Worm (Caenorhabditis elegans) whole organism, L4 larva: ENCODE results near the gene K05F1.6.
A peak's percentile ranks its signal among the peaks of the same experiment; 100 is the strongest.

Experiments
- F10B5.3 ChIP-seq: sonication (generic microtip); optimal IDR thresholded peaks from 2 replicates; lab custom pipeline; 2016; ENCODE audit warnings: mild to moderate bottlenecking, missing genetic modification characterization, missing compliant biosample characterization
- F26F4.8 ChIP-seq: fragments of 200-800 bp; sonication (Bioruptor generic); conservative IDR thresholded peaks from 2 replicates; pipeline ENCODE4 v1.3.6; 2022; ENCODE audit warnings: missing genetic modification characterization, missing compliant biosample characterization
- Y105C5A.15 ChIP-seq: fragments of 200-800 bp; sonication (Bioruptor generic); IDR thresholded peaks from 2 replicates; pipeline ENCODE4 v1.3.6; 2022; ENCODE audit warnings: missing genetic modification characterization, missing compliant biosample characterization
- Y5F2A.4 ChIP-seq: fragments of 200-800 bp; sonication (Bioruptor generic); optimal IDR thresholded peaks from 2 replicates; lab custom pipeline; 2018; ENCODE audit warnings: mild to moderate bottlenecking, missing genetic modification characterization, missing compliant biosample characterization
- aha-1 ChIP-seq: fragments of 150-350 bp; peaks from one replicate; lab custom pipeline; 2014; ENCODE audit warnings: missing biosample characterization, missing genetic modification characterization
- ceh-28 ChIP-seq: fragments of 150-350 bp; optimal IDR thresholded peaks from 2 replicates; lab custom pipeline; 2014; ENCODE audit warnings: missing biosample characterization, missing genetic modification reagents, missing genetic modification characterization
- ceh-82 ChIP-seq: sonication (generic microtip); optimal IDR thresholded peaks from 2 replicates; lab custom pipeline; 2017; ENCODE audit warnings: missing biosample characterization, missing genetic modification characterization
- ces-1 ChIP-seq: fragments of 150-350 bp; sonication (generic microtip); optimal IDR thresholded peaks from 4 replicates; lab custom pipeline; 2014; ENCODE audit warnings: missing biosample characterization, missing genetic modification reagents, missing genetic modification characterization
- daf-12 ChIP-seq: fragments of 150-350 bp; optimal IDR thresholded peaks from 2 replicates; lab custom pipeline; 2014; ENCODE audit warnings: missing biosample characterization, missing genetic modification reagents, missing genetic modification characterization
- daf-16 ChIP-seq, 3 experiments: sonication (generic microtip); optimal IDR thresholded peaks; 2 replicates each; lab custom pipeline; 2016 to 2017; ENCODE audit warnings: missing genetic modification characterization in 3 of 3, missing genetic modification reagents in 3 of 3, mild to moderate bottlenecking in 2 of 3, missing compliant biosample characterization in 2 of 3, missing biosample characterization in 1 of 3, moderate library complexity in 1 of 3
- daf-19 ChIP-seq: fragments of 200-800 bp; sonication (Bioruptor generic); conservative IDR thresholded peaks from 2 replicates; pipeline ENCODE4 v1.3.6; 2022; ENCODE audit warnings: missing genetic modification characterization, missing compliant biosample characterization
- dmd-6 ChIP-seq: fragments of 200-800 bp; sonication (Bioruptor generic); IDR thresholded peaks from 2 replicates; pipeline ENCODE4 v1.3.6; 2022; ENCODE audit warnings: missing genetic modification reagents, missing genetic modification characterization, missing compliant biosample characterization
- dmd-9 ChIP-seq: fragments of 200-800 bp; sonication (Bioruptor generic); IDR thresholded peaks from 2 replicates; pipeline ENCODE4 v1.3.6; 2022; ENCODE audit warnings: missing genetic modification reagents, missing genetic modification characterization, missing compliant biosample characterization
- dve-1 ChIP-seq: sonication (generic microtip); optimal IDR thresholded peaks from 2 replicates; lab custom pipeline; 2017; ENCODE audit warnings: antibody characterized with exemption, mild to moderate bottlenecking, missing genetic modification characterization, missing compliant biosample characterization; ENCODE audit not compliant: insufficient read depth
- fos-1 ChIP-seq: fragments of 150-350 bp; optimal IDR thresholded peaks from 2 replicates; lab custom pipeline; 2014; ENCODE audit warnings: missing biosample characterization, missing genetic modification characterization
- gei-8 ChIP-seq: fragments of 200-800 bp; sonication (Bioruptor generic); optimal IDR thresholded peaks from 2 replicates; lab custom pipeline; 2018; ENCODE audit warnings: mild to moderate bottlenecking, missing genetic modification characterization, missing compliant biosample characterization
- hlh-11 ChIP-seq: fragments of 200-800 bp; sonication (Bioruptor generic); optimal IDR thresholded peaks from 2 replicates; lab custom pipeline; 2018; ENCODE audit warnings: mild to moderate bottlenecking, missing genetic modification characterization, missing compliant biosample characterization
- lin-15B ChIP-seq: fragments of 150-350 bp; sonication (generic microtip); optimal IDR thresholded peaks from 3 replicates; lab custom pipeline; 2014; ENCODE audit warnings: missing biosample characterization, missing genetic modification characterization
- lin-38 ChIP-seq: fragments of 200-800 bp; sonication (Bioruptor generic); IDR thresholded peaks from 2 replicates; pipeline ENCODE4 v1.3.6; 2022; ENCODE audit warnings: missing genetic modification reagents, missing genetic modification characterization, missing compliant biosample characterization
- mdt-29 ChIP-seq: fragments of 200-800 bp; sonication (Bioruptor generic); IDR thresholded peaks from 2 replicates; pipeline ENCODE4 v1.3.6; 2022; ENCODE audit warnings: missing genetic modification reagents, missing genetic modification characterization, missing compliant biosample characterization
- mep-1 ChIP-seq: fragments of 150-350 bp; sonication (generic microtip); optimal IDR thresholded peaks from 3 replicates; lab custom pipeline; 2014; ENCODE audit warnings: missing biosample characterization, missing genetic modification characterization
- mes-2 ChIP-seq: sonication (generic microtip); optimal IDR thresholded peaks from 2 replicates; lab custom pipeline; 2016; ENCODE audit warnings: missing genotype, mild to moderate bottlenecking, missing genetic modification characterization, missing compliant biosample characterization; ENCODE audit not compliant: poor library complexity, severe bottlenecking
- mxl-2 ChIP-seq: fragments of 200-800 bp; sonication (Bioruptor generic); conservative IDR thresholded peaks from 2 replicates; pipeline ENCODE4 v1.3.6; 2022; ENCODE audit warnings: missing genetic modification reagents, missing genetic modification characterization, missing compliant biosample characterization
- mxl-3 ChIP-seq: fragments of 200-800 bp; sonication (Bioruptor generic); optimal IDR thresholded peaks from 2 replicates; lab custom pipeline; 2018; ENCODE audit warnings: mild to moderate bottlenecking, missing genetic modification characterization, missing compliant biosample characterization
- nhr-10 ChIP-seq: fragments of 150-350 bp; optimal IDR thresholded peaks from 2 replicates; lab custom pipeline; 2014; ENCODE audit warnings: missing biosample characterization, missing genetic modification characterization
- nhr-237 ChIP-seq: sonication (generic microtip); optimal IDR thresholded peaks from 2 replicates; lab custom pipeline; 2017; ENCODE audit warnings: missing biosample characterization, missing genetic modification characterization
- nhr-25 ChIP-seq: sonication (generic microtip); optimal IDR thresholded peaks from 2 replicates; lab custom pipeline; 2017; ENCODE audit warnings: missing genetic modification characterization, mild to moderate bottlenecking, missing compliant biosample characterization, antibody characterized with exemption, moderate library complexity, borderline replicate concordance; ENCODE audit not compliant: insufficient read depth
- nhr-28 ChIP-seq: fragments of 150-350 bp; optimal IDR thresholded peaks from 2 replicates; lab custom pipeline; 2014; ENCODE audit warnings: missing biosample characterization, missing genetic modification characterization
- nhr-6 ChIP-seq: fragments of 150-350 bp; optimal IDR thresholded peaks from 2 replicates; lab custom pipeline; 2014; ENCODE audit warnings: missing biosample characterization, missing genetic modification characterization
- pqm-1 ChIP-seq: sonication (generic microtip); optimal IDR thresholded peaks from 2 replicates; lab custom pipeline; 2017; ENCODE audit warnings: missing biosample characterization, missing genetic modification characterization
- rbr-2 ChIP-seq: sonication (generic microtip); optimal IDR thresholded peaks from 2 replicates; lab custom pipeline; 2016; ENCODE audit warnings: missing genotype, missing genetic modification characterization, missing compliant biosample characterization
- saeg-2 ChIP-seq: fragments of 200-800 bp; sonication (Bioruptor generic); IDR thresholded peaks from 2 replicates; pipeline ENCODE4 v1.3.6; 2022; ENCODE audit warnings: missing genetic modification reagents, missing genetic modification characterization, missing compliant biosample characterization
- skn-1 ChIP-seq: fragments of 150-350 bp; optimal IDR thresholded peaks from 2 replicates; lab custom pipeline; 2014; ENCODE audit warnings: missing biosample characterization, missing genetic modification characterization
- snpc-1.2 ChIP-seq: fragments of 200-800 bp; sonication (Bioruptor generic); IDR thresholded peaks from 2 replicates; pipeline ENCODE4 v1.3.6; 2022; ENCODE audit warnings: missing genetic modification reagents, missing genetic modification characterization, missing compliant biosample characterization
- snpc-4 ChIP-seq: fragments of 150-350 bp; optimal IDR thresholded peaks from 2 replicates; lab custom pipeline; 2014; ENCODE audit warnings: missing biosample characterization, missing genetic modification characterization
- spr-1 ChIP-seq: sonication (generic microtip); optimal IDR thresholded peaks from 2 replicates; lab custom pipeline; 2016; ENCODE audit warnings: mild to moderate bottlenecking, missing genetic modification characterization, missing compliant biosample characterization
- tra-1 ChIP-seq: fragments of 200-800 bp; sonication (Bioruptor generic); IDR thresholded peaks from 2 replicates; pipeline ENCODE4 v1.3.6; 2022; ENCODE audit warnings: missing genetic modification reagents, missing genetic modification characterization, missing compliant biosample characterization
- unc-130 ChIP-seq: sonication (generic microtip); optimal IDR thresholded peaks from 2 replicates; lab custom pipeline; 2016; ENCODE audit warnings: missing genetic modification reagents, missing genetic modification characterization, missing compliant biosample characterization
- unc-39 ChIP-seq: sonication (generic microtip); optimal IDR thresholded peaks from 2 replicates; lab custom pipeline; 2017; ENCODE audit warnings: missing biosample characterization, missing genetic modification characterization
- unc-62 ChIP-seq, 3 experiments: fragments of 150-350 bp in 1 of 3; sonication (generic microtip); optimal IDR thresholded peaks in 2 of 3; peaks in 1 of 3; 1 replicate in 1 of 3; 2 replicates in 2 of 3; lab custom pipeline; 2014 to 2017; ENCODE audit warnings: missing biosample characterization in 3 of 3, missing genetic modification characterization in 3 of 3, missing genetic modification reagents in 3 of 3, missing genotype in 1 of 3
- zag-1 ChIP-seq: fragments of 150-350 bp; optimal IDR thresholded peaks from 2 replicates; lab custom pipeline; 2014; ENCODE audit warnings: missing biosample characterization, missing genetic modification characterization
- ztf-11 ChIP-seq: fragments of 150-350 bp; optimal IDR thresholded peaks from 2 replicates; lab custom pipeline; 2014; ENCODE audit warnings: missing biosample characterization, missing genetic modification characterization

The K05F1.6 gene

DNA sequence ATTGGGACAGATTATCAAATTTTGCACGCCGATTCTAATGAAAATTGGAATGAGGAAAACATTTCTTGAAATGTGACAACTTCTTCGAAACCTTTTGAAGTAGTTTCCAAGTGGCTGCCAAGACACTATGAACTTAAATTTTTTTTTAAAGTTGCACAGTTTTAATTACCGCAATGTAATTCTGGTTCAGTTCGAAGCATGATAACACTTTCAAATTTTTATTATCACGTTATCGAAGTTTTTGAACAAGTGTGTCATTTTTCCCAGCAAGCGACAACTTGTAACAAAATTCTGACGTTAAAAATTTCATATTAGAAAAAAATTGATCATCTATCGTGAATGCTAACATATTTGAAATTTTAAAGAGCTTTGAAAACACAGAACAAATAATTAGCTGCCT is 39.6 kb upstream of the K05F1.6 start:
- TF ChIP-seq pqm-1 (tag; lab: Kevin White, UChicago) (peak; percentile 71), dmd-6 (GFP tag; lab: Robert Waterston, UW) (0 out of 2 replicates have a peak, but pooled peaks have one; percentile 9), mdt-29 (no peak), F10B5.3 (tag; lab: Kevin White, UChicago) (no peak), lin-38 (GFP tag; lab: Robert Waterston, UW) (no peak), nhr-237 (tag; lab: Kevin White, UChicago) (no peak)

DNA sequence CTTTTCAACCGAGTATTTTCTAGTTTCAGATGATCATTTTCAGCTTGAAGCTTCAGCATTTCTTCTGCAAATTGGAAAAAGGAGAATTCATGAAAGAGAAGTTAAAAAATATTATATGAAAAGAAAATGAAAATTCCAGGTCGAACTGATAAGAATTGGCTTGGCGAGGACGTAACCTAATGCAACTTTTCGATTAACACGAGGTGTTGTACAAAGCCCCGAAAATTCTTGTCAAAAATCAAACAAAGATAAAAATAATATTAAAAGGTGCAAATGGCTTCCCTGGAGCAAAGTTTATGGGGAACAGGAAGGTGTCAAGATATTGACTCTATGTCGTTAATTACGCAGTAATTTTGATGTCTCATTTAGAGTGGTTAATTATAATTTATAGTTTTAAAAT is 38.0 kb upstream of the K05F1.6 start:
- TF ChIP-seq snpc-4 (tag; lab: Kevin White, UChicago) (no peak), snpc-1.2 (no peak), tra-1 (GFP tag; lab: Robert Waterston, UW) (no peak), zag-1 (tag; lab: Kevin White, UChicago) (no peak), mep-1 (no peak), pqm-1 (tag; lab: Kevin White, UChicago) (peak; percentile 52), daf-19 (GFP tag; lab: Robert Waterston, UW) (no peak), saeg-2 (no peak), aha-1 (no peak), dmd-6 (GFP tag; lab: Robert Waterston, UW) (peak; percentile 55), mes-2 (tag; lab: Kevin White, UChicago) (no peak), gei-8 (GFP tag; lab: Kevin White, UChicago) (no peak), mxl-2 (no peak), dve-1 (tag; lab: Kevin White, UChicago) (peak; percentile 59), hlh-11 (no peak), ceh-28 (tag; lab: Kevin White, UChicago) (no peak)

DNA sequence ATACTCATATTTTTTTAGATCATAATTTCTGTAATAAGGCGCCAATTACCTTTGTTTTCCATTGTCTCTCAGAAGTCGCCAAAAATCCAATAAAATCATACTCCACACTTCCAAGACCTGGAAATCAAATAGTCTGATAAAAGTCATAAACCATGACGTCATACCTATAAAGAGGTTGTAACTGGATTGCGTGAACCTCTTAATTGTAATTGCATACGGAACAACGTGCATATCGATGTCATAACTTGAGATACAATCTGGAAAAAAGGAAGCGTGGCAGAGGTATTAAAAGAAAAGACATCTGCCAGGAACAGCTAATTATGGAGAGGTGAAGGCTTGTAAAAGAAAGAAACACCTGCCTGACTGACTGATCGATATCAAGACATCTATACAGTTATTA is 37.2 kb upstream of the K05F1.6 start, which contains the start of gene F10C1.9:
Gene F10C1.9, minus strand, starts transcription at position 197 of the 400 bp plus-strand sequence.
- no peak for TF ChIP-seq mes-2 (tag; lab: Kevin White, UChicago)
- 0 out of 2 replicates have a peak, but pooled peaks have one; percentile 17 for TF ChIP-seq dmd-6 (GFP tag; lab: Robert Waterston, UW)
- no peak for TF ChIP-seq unc-39 (tag; lab: Kevin White, UChicago)
- TF ChIP-seq nhr-25 (tag; lab: Kevin White, UChicago) = no peak

DNA sequence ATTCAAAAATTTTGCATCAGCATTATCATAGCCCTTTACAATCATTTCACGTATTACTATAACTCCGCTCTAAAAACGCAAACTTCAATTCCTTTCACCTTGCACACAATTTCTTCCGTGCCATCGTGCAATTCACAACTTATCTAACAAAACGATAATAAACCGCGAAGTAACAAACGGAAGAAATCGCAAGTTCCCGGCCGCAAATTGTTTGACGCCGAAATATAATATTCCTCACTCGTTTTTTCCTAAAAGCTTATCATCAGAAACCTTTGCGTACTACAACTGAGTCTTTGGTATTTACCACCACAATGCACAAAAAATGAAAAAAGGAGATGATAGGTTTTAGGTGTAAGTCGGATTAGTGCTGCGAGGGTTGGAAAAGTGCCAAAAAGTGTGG is 35.0 kb upstream of the K05F1.6 start:
- TF ChIP-seq lin-15B (no peak), daf-16 (GFP tag; optimal IDR thresholded peaks at IDR 0.05; lab: Kevin White, UChicago) (no peak), daf-16 (tag; optimal IDR thresholded peaks at IDR 0.05; lab: Kevin White, UChicago) (peak; percentile 27), dmd-6 (GFP tag; lab: Robert Waterston, UW) (peak; percentile 21; the same call in 1 of the 2 replicates), nhr-237 (tag; lab: Kevin White, UChicago) (no peak), pqm-1 (tag; lab: Kevin White, UChicago) (peak; percentile 73), nhr-28 (tag; lab: Kevin White, UChicago) (peak; percentile 72), hlh-11 (peak; percentile 30)

DNA sequence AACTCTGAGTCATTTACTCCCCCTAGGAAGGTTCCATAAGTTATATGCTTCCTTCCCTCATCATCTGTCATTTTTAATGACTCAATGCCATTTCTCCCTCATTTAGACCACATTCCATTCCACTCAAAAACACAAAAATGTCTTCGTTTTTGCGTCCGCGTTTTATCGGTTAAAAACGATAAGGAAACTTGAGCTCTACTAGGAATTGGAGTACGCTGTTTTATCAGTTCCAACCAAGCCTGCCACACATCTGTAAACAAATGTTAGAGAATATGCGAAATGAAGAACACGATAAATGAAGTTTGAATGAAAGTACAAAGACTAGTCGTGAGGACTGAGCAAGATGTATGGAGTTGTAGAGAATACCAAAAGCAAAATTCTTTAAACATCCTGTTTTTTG is 33.9 kb upstream of the K05F1.6 start:
- no peak for TF ChIP-seq nhr-6 (tag; lab: Kevin White, UChicago)
- TF ChIP-seq hlh-11 = peak; percentile 85
- TF ChIP-seq unc-62 (GFP tag; optimal IDR thresholded peaks at IDR 0.05 in 1 of 2; lab: Kevin White, UChicago) = peak in 1 of 2 experiments; percentile 55
- no peak for TF ChIP-seq unc-62 (tag; optimal IDR thresholded peaks at IDR 0.05; lab: Kevin White, UChicago)
- TF ChIP-seq nhr-10 = peak; percentile 46
- no peak for TF ChIP-seq Y5F2A.4
- TF ChIP-seq dmd-6 (GFP tag; lab: Robert Waterston, UW) = peak; percentile 87
- no peak for TF ChIP-seq daf-12
- no peak for TF ChIP-seq fos-1 (tag; lab: Kevin White, UChicago)
- TF ChIP-seq F10B5.3 (tag; lab: Kevin White, UChicago) = no peak
- TF ChIP-seq nhr-28 (tag; lab: Kevin White, UChicago) = peak; percentile 72
- no peak for TF ChIP-seq ceh-82 (tag; lab: Kevin White, UChicago)
- TF ChIP-seq F26F4.8 (GFP tag; lab: Robert Waterston, UW) = no peak
- TF ChIP-seq ztf-11 = no peak
- no peak for TF ChIP-seq ces-1 (GFP tag; lab: Kevin White, UChicago)
- TF ChIP-seq aha-1 = no peak
- no peak for TF ChIP-seq Y105C5A.15
- no peak for TF ChIP-seq rbr-2
- TF ChIP-seq unc-130 (GFP tag; lab: Kevin White, UChicago) = no peak
- TF ChIP-seq dmd-9 (GFP tag; lab: Robert Waterston, UW) = no peak
- TF ChIP-seq tra-1 (GFP tag; lab: Robert Waterston, UW) = peak; percentile 45; the same call in 1 of the 2 replicates
- peak; percentile 14 for TF ChIP-seq mxl-3 (GFP tag; lab: Kevin White, UChicago)
- no peak for TF ChIP-seq skn-1 (tag; lab: Kevin White, UChicago)
- no peak for TF ChIP-seq spr-1 (tag; lab: Kevin White, UChicago)
